Fruit fly (Drosophila melanogaster) S2 (cell line): ENCODE data around the gene CG17154.

Experiments used
- CG8478 ChIP-seq: fragments of >200 bp; optimal IDR thresholded peaks from 2 replicates; lab custom pipeline; 2018
- CTCF ChIP-seq, 2 experiments: fragments of >200 bp; optimal IDR thresholded peaks; 2 replicates each; lab custom pipeline; 2018

dm6 chr3L:12136630-12137029 lies 48.2 kb downstream of the CG17154 start, which contains the start of the genes CG5645 and Atg12:
- no peak for TF ChIP-seq CG8478
- no peak for TF ChIP-seq CTCF (optimal IDR thresholded peaks at IDR 0.05; lab: Kevin White, UChicago)
